Worm (Caenorhabditis elegans) whole organism, L3 larva: Measurements from ENCODE around the gene F46C5.7.

Source experiments
- mdl-1 ChIP-seq: fragments of 150-350 bp; optimal IDR thresholded peaks from 2 replicates; lab custom pipeline; 2014; ENCODE audit warnings: missing biosample characterization, missing genetic modification characterization
- nhr-25 ChIP-seq: sonication (generic microtip); optimal IDR thresholded peaks from 2 replicates; lab custom pipeline; 2017; ENCODE audit warnings: missing biosample characterization, missing genetic modification characterization
- unc-62 ChIP-seq: fragments of 150-350 bp; sonication (generic microtip); optimal IDR thresholded peaks from 4 replicates; lab custom pipeline; 2014; ENCODE audit warnings: missing biosample characterization, missing genetic modification reagents, missing genetic modification characterization

ce11 chrII:8873842-8874241 lies 34.7 kb downstream of the F46C5.7 start, which contains the start of gene T07D4.2:
- no peak for TF ChIP-seq nhr-25 (tag; lab: Kevin White, UChicago)
- peak; percentile 11 for TF ChIP-seq unc-62
- no peak for TF ChIP-seq mdl-1
